Fruit fly (Drosophila melanogaster) whole organism, embryonic: ENCODE measurements around the gene Acsx3.

Source experiments
- Awh ChIP-seq: fragments of 200-800 bp; sonication (Bioruptor generic); IDR thresholded peaks from 2 replicates; pipeline ENCODE4, ENCODE4 v1.3.6; 2022; ENCODE audit warnings: missing biosample characterization, missing genetic modification characterization
- CG10321 ChIP-seq: fragments of 200-800 bp; sonication (Bioruptor generic); IDR thresholded peaks from 2 replicates; pipeline ENCODE4 v1.3.6; 2022; ENCODE audit warnings: missing biosample characterization, missing genetic modification characterization
- CG10979 ChIP-seq: fragments of 200-800 bp; sonication (Bioruptor generic); optimal IDR thresholded peaks from 2 replicates; lab custom pipeline; 2018; ENCODE audit warnings: missing biosample characterization, mild to moderate bottlenecking, missing genetic modification characterization, moderate library complexity
- CG11504 ChIP-seq: fragments of 200-800 bp; sonication (Bioruptor generic); optimal IDR thresholded peaks from 3 replicates; lab custom pipeline; 2019; ENCODE audit warnings: missing biosample characterization, mild to moderate bottlenecking, missing genetic modification characterization, moderate library complexity
- CG12236 ChIP-seq: fragments of 200-800 bp; sonication (Bioruptor generic); optimal IDR thresholded peaks from 2 replicates; lab custom pipeline; 2016; ENCODE audit warnings: missing biosample characterization, missing genetic modification characterization
- CG12391 ChIP-seq: fragments of 200-800 bp; sonication (Bioruptor generic); optimal IDR thresholded peaks from 3 replicates; lab custom pipeline; 2018; ENCODE audit warnings: missing biosample characterization, mild to moderate bottlenecking, missing genetic modification characterization, moderate library complexity
- CG12659 ChIP-seq: fragments of 200-800 bp; sonication (Bioruptor generic); optimal IDR thresholded peaks from 3 replicates; lab custom pipeline; 2017; ENCODE audit warnings: mild to moderate bottlenecking, missing biosample characterization, missing genetic modification reagents, missing genetic modification characterization
- CG12942 ChIP-seq: fragments of 200-800 bp; sonication (Bioruptor generic); optimal IDR thresholded peaks from 3 replicates; lab custom pipeline; 2016; ENCODE audit warnings: missing biosample characterization, missing genetic modification characterization
- CG14965 ChIP-seq: fragments of 200-800 bp; sonication (Bioruptor generic); optimal IDR thresholded peaks from 2 replicates; lab custom pipeline; 2016; ENCODE audit warnings: missing biosample characterization, missing genetic modification characterization, borderline replicate concordance
- CG15269 ChIP-seq: fragments of 200-800 bp; sonication (Bioruptor generic); optimal IDR thresholded peaks from 2 replicates; lab custom pipeline; 2018; ENCODE audit warnings: missing biosample characterization, mild to moderate bottlenecking, missing genetic modification characterization, moderate library complexity
- CG1529 ChIP-seq: fragments of 200-800 bp; sonication (Bioruptor generic); optimal IDR thresholded peaks from 3 replicates; lab custom pipeline; 2018; ENCODE audit warnings: missing biosample characterization, missing genetic modification characterization
- CG17328 ChIP-seq: fragments of 200-800 bp; sonication (Bioruptor generic); IDR thresholded peaks from 2 replicates; pipeline ENCODE4 v1.3.6; 2022; ENCODE audit warnings: missing biosample characterization, missing genetic modification characterization
- CG2120 ChIP-seq: fragments of 200-800 bp; sonication (Bioruptor generic); optimal IDR thresholded peaks from 3 replicates; lab custom pipeline; 2016; ENCODE audit warnings: missing biosample characterization, missing genetic modification characterization
- CG2678 ChIP-seq: fragments of 200-800 bp; sonication (Bioruptor generic); optimal IDR thresholded peaks from 3 replicates; lab custom pipeline; 2019; ENCODE audit warnings: missing biosample characterization, mild to moderate bottlenecking, missing genetic modification characterization, moderate library complexity
- CG30403 ChIP-seq: fragments of 200-800 bp; sonication (Bioruptor generic); optimal IDR thresholded peaks from 3 replicates; lab custom pipeline; 2016; ENCODE audit warnings: missing biosample characterization, missing genetic modification characterization
- CG34224 ChIP-seq: fragments of 200-800 bp; sonication (Bioruptor generic); IDR thresholded peaks from 3 replicates; pipeline ENCODE4 v1.3.6; 2022; ENCODE audit warnings: missing biosample characterization, missing genetic modification characterization; ENCODE audit not compliant: partially characterized antibody
- CG3847 ChIP-seq: fragments of 200-800 bp; sonication (Bioruptor generic); IDR thresholded peaks from 2 replicates; pipeline ENCODE4 v1.3.6; 2022; ENCODE audit warnings: missing biosample characterization, missing genetic modification characterization
- CG4360 ChIP-seq: fragments of 200-800 bp; sonication (Bioruptor generic); IDR thresholded peaks from 2 replicates; pipeline ENCODE4 v1.3.6; 2022; ENCODE audit warnings: missing biosample characterization, missing genetic modification characterization
- CG6854 ChIP-seq: fragments of 200-800 bp; sonication (Bioruptor generic); optimal IDR thresholded peaks from 3 replicates; lab custom pipeline; 2017; ENCODE audit warnings: missing biosample characterization, mild to moderate bottlenecking, missing genetic modification characterization
- CG7357 ChIP-seq: fragments of 200-800 bp; sonication (Bioruptor generic); IDR thresholded peaks from 3 replicates; pipeline ENCODE4 v1.3.6; 2022; ENCODE audit warnings: missing biosample characterization, missing genetic modification characterization
- CG7556 ChIP-seq: fragments of 200-800 bp; sonication (Bioruptor generic); optimal IDR thresholded peaks from 2 replicates; lab custom pipeline; 2017; ENCODE audit warnings: missing biosample characterization, mild to moderate bottlenecking, missing genetic modification characterization
- CG7786 ChIP-seq: fragments of 200-800 bp; sonication (Bioruptor generic); optimal IDR thresholded peaks from 2 replicates; lab custom pipeline; 2016; ENCODE audit warnings: missing biosample characterization, missing genetic modification characterization
- CG7839 ChIP-seq: fragments of 200-800 bp; sonication (Bioruptor generic); optimal IDR thresholded peaks from 3 replicates; lab custom pipeline; 2018; ENCODE audit warnings: missing biosample characterization, mild to moderate bottlenecking, missing genetic modification characterization, moderate library complexity
- CG8388 ChIP-seq: fragments of 200-800 bp; sonication (Bioruptor generic); optimal IDR thresholded peaks from 2 replicates; lab custom pipeline; 2019; ENCODE audit warnings: missing biosample characterization, mild to moderate bottlenecking, missing genetic modification characterization, moderate library complexity
- CG8478 ChIP-seq: fragments of >200 bp; optimal IDR thresholded peaks from 2 replicates; lab custom pipeline; 2018
- CG9437 ChIP-seq: fragments of 200-800 bp; sonication (Bioruptor generic); optimal IDR thresholded peaks from 2 replicates; lab custom pipeline; 2018; ENCODE audit warnings: missing biosample characterization, mild to moderate bottlenecking, missing genetic modification characterization
- CrebB ChIP-seq: fragments of 200-800 bp; sonication (Bioruptor generic); optimal IDR thresholded peaks from 3 replicates; lab custom pipeline; 2018; ENCODE audit warnings: missing biosample characterization, mild to moderate bottlenecking, missing genetic modification characterization
- Dp ChIP-seq: fragments of 200-800 bp; sonication (Bioruptor generic); optimal IDR thresholded peaks from 2 replicates; lab custom pipeline; 2018; ENCODE audit warnings: missing biosample characterization, mild to moderate bottlenecking, missing genetic modification characterization, moderate library complexity
- Hand ChIP-seq: fragments of 200-800 bp; sonication (Bioruptor generic); optimal IDR thresholded peaks from 2 replicates; lab custom pipeline; 2017; ENCODE audit warnings: mild to moderate bottlenecking, missing biosample characterization, missing genetic modification reagents, missing genetic modification characterization
- Hmx ChIP-seq: fragments of 200-800 bp; sonication (Bioruptor generic); optimal IDR thresholded peaks from 2 replicates; lab custom pipeline; 2016; ENCODE audit warnings: missing biosample characterization, missing genetic modification characterization
- Hr78 ChIP-seq, 2 experiments: fragments of 200-800 bp in 1 of 2; fragments of >200 bp in 1 of 2; sonication (Bioruptor generic) in 1 of 2; optimal IDR thresholded peaks; 2 replicates each; lab custom pipeline; 2017 to 2019; ENCODE audit warnings: missing biosample characterization in 2 of 2, missing genetic modification characterization in 2 of 2, mild to moderate bottlenecking in 1 of 2, moderate library complexity in 1 of 2
- Oli ChIP-seq: fragments of 200-800 bp; sonication (Bioruptor generic); optimal IDR thresholded peaks from 2 replicates; lab custom pipeline; 2018; ENCODE audit warnings: missing biosample characterization, mild to moderate bottlenecking, missing genetic modification characterization, moderate library complexity
- PHDP ChIP-seq: fragments of 200-800 bp; sonication (Bioruptor generic); optimal IDR thresholded peaks from 3 replicates; lab custom pipeline; 2018; ENCODE audit warnings: missing biosample characterization, mild to moderate bottlenecking, missing genetic modification characterization, moderate library complexity
- Poxn ChIP-seq: fragments of 200-800 bp; sonication (Bioruptor generic); IDR thresholded peaks from 2 replicates; pipeline ENCODE4 v1.3.6; 2022; ENCODE audit warnings: missing biosample characterization, missing genetic modification characterization
- Ssrp ChIP-seq: fragments of 200-800 bp; sonication (Bioruptor generic); optimal IDR thresholded peaks from 2 replicates; lab custom pipeline; 2018; ENCODE audit warnings: missing biosample characterization, mild to moderate bottlenecking, missing genetic modification characterization, moderate library complexity
- ap ChIP-seq: fragments of 200-800 bp; sonication (Bioruptor generic); IDR thresholded peaks from 2 replicates; pipeline ENCODE4 v1.3.6; 2022; ENCODE audit warnings: missing biosample characterization, missing genetic modification characterization
- dimm ChIP-seq: fragments of 200-800 bp; sonication (Bioruptor generic); IDR thresholded peaks from 2 replicates; pipeline ENCODE4 v1.3.6; 2022; ENCODE audit warnings: missing biosample characterization, missing genetic modification characterization
- ems ChIP-seq: fragments of 200-800 bp; sonication (Bioruptor generic); optimal IDR thresholded peaks from 3 replicates; lab custom pipeline; 2016; ENCODE audit warnings: missing biosample characterization, missing genetic modification characterization
- gce ChIP-seq: fragments of 200-800 bp; sonication (Bioruptor generic); IDR thresholded peaks from 3 replicates; pipeline ENCODE4 v1.3.6; 2022; ENCODE audit warnings: missing biosample characterization, missing genetic modification characterization
- gem ChIP-seq: fragments of 200-800 bp; sonication (Bioruptor generic); optimal IDR thresholded peaks from 2 replicates; lab custom pipeline; 2019; ENCODE audit warnings: missing biosample characterization, mild to moderate bottlenecking, missing genetic modification characterization, moderate library complexity
- grau ChIP-seq: fragments of 200-800 bp; optimal IDR thresholded peaks from 3 replicates; lab custom pipeline; 2019; ENCODE audit warnings: missing biosample characterization, mild to moderate bottlenecking, missing genetic modification characterization, moderate library complexity
- h ChIP-seq: fragments of >200 bp; optimal IDR thresholded peaks from 2 replicates; lab custom pipeline; 2017
- ind ChIP-seq: fragments of 200-800 bp; sonication (Bioruptor generic); optimal IDR thresholded peaks from 3 replicates; lab custom pipeline; 2016; ENCODE audit warnings: missing biosample characterization, missing genetic modification characterization
- klu ChIP-seq: fragments of 200-800 bp; sonication (Bioruptor generic); IDR thresholded peaks from 2 replicates; pipeline ENCODE4 v1.3.6; 2022; ENCODE audit warnings: missing biosample characterization, missing genetic modification characterization
- lab ChIP-seq: fragments of 200-800 bp; sonication (Bioruptor generic); optimal IDR thresholded peaks from 3 replicates; lab custom pipeline; 2017; ENCODE audit warnings: missing biosample characterization, missing genetic modification characterization, mild to moderate bottlenecking, moderate library complexity, missing genetic modification reagents
- phol ChIP-seq: fragments of 200-800 bp; sonication (Bioruptor generic); optimal IDR thresholded peaks from 3 replicates; lab custom pipeline; 2018; ENCODE audit warnings: missing biosample characterization, mild to moderate bottlenecking, missing genetic modification characterization, moderate library complexity
- repo ChIP-seq: fragments of 200-800 bp; sonication (Bioruptor generic); optimal IDR thresholded peaks from 2 replicates; lab custom pipeline; 2016; ENCODE audit warnings: missing biosample characterization, missing genetic modification characterization
- rib ChIP-seq: fragments of 200-800 bp; sonication (Bioruptor generic); IDR thresholded peaks from 2 replicates; pipeline ENCODE4 v1.3.6; 2022; ENCODE audit warnings: missing biosample characterization, missing genetic modification characterization
- sd ChIP-seq: fragments of 200-800 bp; sonication (Bioruptor generic); optimal IDR thresholded peaks from 3 replicates; lab custom pipeline; 2018; ENCODE audit warnings: missing biosample characterization, mild to moderate bottlenecking, missing genetic modification characterization, moderate library complexity
- tgo ChIP-seq: fragments of 200-800 bp; sonication (Bioruptor generic); IDR thresholded peaks from 3 replicates; pipeline ENCODE4 v1.3.6; 2022; ENCODE audit warnings: missing biosample characterization, missing genetic modification characterization
- ttk ChIP-seq: fragments of 200-800 bp; sonication (Bioruptor generic); IDR thresholded peaks from 2 replicates; pipeline ENCODE4 v2.1.2; 2022; ENCODE audit warnings: missing biosample characterization, missing genetic modification characterization
- wor ChIP-seq: fragments of 200-800 bp; sonication (Bioruptor generic); IDR thresholded peaks from 2 replicates; pipeline ENCODE4 v1.3.6; 2022; ENCODE audit warnings: missing biosample characterization, missing genetic modification characterization

Gene Acsx3

dm6 chr3R:19824480-19824879 lies 43.4 kb downstream of the Acsx3 start (continued):
- TF ChIP-seq PHDP (tag; lab: Kevin White, UChicago): no peak
- TF ChIP-seq klu: no peak
- TF ChIP-seq CG7786: no peak
- TF ChIP-seq tgo: no peak
- no peak for TF ChIP-seq rib (GFP tag; lab: Robert Waterston, UW)
- TF ChIP-seq CG7839 (tag; lab: Kevin White, UChicago): peak; percentile 37
- no peak for TF ChIP-seq ap (GFP tag; lab: Robert Waterston, UW)
- no peak for TF ChIP-seq ind
- TF ChIP-seq gem (tag; lab: Kevin White, UChicago): peak; percentile 66
- peak; percentile 29 for TF ChIP-seq CG12659 (GFP tag; lab: Kevin White, UChicago)
- no peak for TF ChIP-seq Poxn (GFP tag; lab: Robert Waterston, UW)
- no peak for TF ChIP-seq CG4360 (GFP tag; lab: Robert Waterston, UW)
- TF ChIP-seq CG10979: no peak
- peak; percentile 4 for TF ChIP-seq phol (tag; lab: Kevin White, UChicago)
- TF ChIP-seq CG12942 (GFP tag; lab: Kevin White, UChicago): no peak
- TF ChIP-seq CG12236 (GFP tag; lab: Kevin White, UChicago): no peak
- TF ChIP-seq CG12391 (tag; lab: Kevin White, UChicago): peak; percentile 30
- peak; percentile 35 for TF ChIP-seq CG11504
- TF ChIP-seq CG10321 (GFP tag; lab: Robert Waterston, UW): no peak
- TF ChIP-seq grau (tag; lab: Kevin White, UChicago): peak; percentile 35
- no peak for TF ChIP-seq dimm (GFP tag; lab: Robert Waterston, UW)
- no peak for TF ChIP-seq ttk (GFP tag; lab: Robert Waterston, UW)
- TF ChIP-seq CG30403 (GFP tag; lab: Kevin White, UChicago): peak; percentile 44
- no peak for TF ChIP-seq CG14965
- peak; percentile 37 for TF ChIP-seq CG2678 (tag; lab: Kevin White, UChicago)
- no peak for TF ChIP-seq CrebB
- TF ChIP-seq CG7556 (GFP tag; lab: Kevin White, UChicago): peak; percentile 16
- no peak for TF ChIP-seq Dp
- TF ChIP-seq h (lab: Kevin White, UChicago): no peak
- no peak for TF ChIP-seq Hr78 (GFP tag; optimal IDR thresholded peaks at IDR 0.05; lab: Kevin White, UChicago)
- no peak for TF ChIP-seq repo (GFP tag; lab: Kevin White, UChicago)
- peak; percentile 8 for TF ChIP-seq lab
- TF ChIP-seq CG1529 (GFP tag; lab: Kevin White, UChicago): no peak
- no peak for TF ChIP-seq CG7357 (GFP tag; lab: Robert Waterston, UW)
- TF ChIP-seq Ssrp (tag; lab: Kevin White, UChicago): peak; percentile 39
- no peak for TF ChIP-seq gce (GFP tag; lab: Robert Waterston, UW)
- TF ChIP-seq CG8388 (GFP tag; lab: Kevin White, UChicago): no peak
- TF ChIP-seq CG15269: peak; percentile 43
- TF ChIP-seq sd: peak; percentile 80
- TF ChIP-seq CG6854 (GFP tag; lab: Kevin White, UChicago): no peak
- TF ChIP-seq Oli: peak; percentile 24
- TF ChIP-seq CG2120: no peak
- TF ChIP-seq ems (GFP tag; lab: Kevin White, UChicago): no peak
- no peak for TF ChIP-seq Hand (GFP tag; lab: Kevin White, UChicago)
- TF ChIP-seq CG8478: no peak
- no peak for TF ChIP-seq Awh
- TF ChIP-seq CG34224 (GFP tag; lab: Robert Waterston, UW): no peak
- no peak for TF ChIP-seq Hmx (GFP tag; lab: Kevin White, UChicago)
- no peak for TF ChIP-seq wor
- peak; percentile 22 for TF ChIP-seq CG9437 (GFP tag; lab: Kevin White, UChicago)
- TF ChIP-seq CG17328: no peak
- TF ChIP-seq CG3847 (GFP tag; lab: Robert Waterston, UW): no peak
